Worm (Caenorhabditis elegans) whole organism, L1 larva: ENCODE measurements around the gene gldc-1.

Experiments
- C04F5.9 ChIP-seq: sonication (generic microtip); optimal IDR thresholded peaks from 2 replicates; lab custom pipeline; 2016; ENCODE audit warnings: missing genetic modification characterization, missing compliant biosample characterization
- C16A3.4 ChIP-seq: fragments of 150-350 bp; optimal IDR thresholded peaks from 2 replicates; lab custom pipeline; 2014; ENCODE audit warnings: missing biosample characterization, missing genetic modification characterization
- C34B4.2 ChIP-seq: sonication (generic microtip); optimal IDR thresholded peaks from 2 replicates; lab custom pipeline; 2017; ENCODE audit warnings: mild to moderate bottlenecking, missing genetic modification characterization, missing compliant biosample characterization
- F16B12.6 ChIP-seq: fragments of 150-350 bp; optimal IDR thresholded peaks from 2 replicates; lab custom pipeline; 2014; ENCODE audit warnings: missing biosample characterization, missing genetic modification characterization
- Y116A8C.19 ChIP-seq: sonication (generic microtip); optimal IDR thresholded peaks from 2 replicates; lab custom pipeline; 2016; ENCODE audit warnings: missing compliant biosample characterization, missing genetic modification characterization, borderline replicate concordance
- ama-1 ChIP-seq: fragments of 150-350 bp; optimal IDR thresholded peaks from 2 replicates; lab custom pipeline; 2014
- blmp-1 ChIP-seq: fragments of 150-350 bp; optimal IDR thresholded peaks from 2 replicates; lab custom pipeline; 2014; ENCODE audit warnings: missing biosample characterization, missing genetic modification characterization
- ceh-63 ChIP-seq: fragments of 200-800 bp; sonication (Bioruptor generic); optimal IDR thresholded peaks from 2 replicates; lab custom pipeline; 2018; ENCODE audit warnings: mild to moderate bottlenecking, missing genetic modification characterization, missing compliant biosample characterization
- ceh-8 ChIP-seq: fragments of 200-800 bp; sonication (Bioruptor generic); optimal IDR thresholded peaks from 2 replicates; lab custom pipeline; 2018; ENCODE audit warnings: mild to moderate bottlenecking, missing genetic modification characterization, moderate library complexity, missing compliant biosample characterization
- ceh-82 ChIP-seq, 3 experiments: fragments of 150-350 bp in 1 of 3; sonication (generic microtip) in 2 of 3; optimal IDR thresholded peaks; 2 replicates each; lab custom pipeline; 2014 to 2017; ENCODE audit warnings: missing biosample characterization in 3 of 3, missing genetic modification characterization in 3 of 3
- ceh-88 ChIP-seq: fragments of 200-800 bp; sonication (Bioruptor generic); IDR thresholded peaks from 2 replicates; pipeline ENCODE4 v1.3.6; 2022; ENCODE audit warnings: missing genetic modification characterization, missing compliant biosample characterization
- ceh-90 ChIP-seq: sonication (generic microtip); optimal IDR thresholded peaks from 2 replicates; lab custom pipeline; 2016; ENCODE audit warnings: missing genetic modification characterization, missing compliant biosample characterization
- dpl-1 ChIP-seq, 3 experiments: fragments of 150-350 bp in 2 of 3; sonication (generic microtip) in 1 of 3; optimal IDR thresholded peaks; 2 replicates each; lab custom pipeline; 2014 to 2017; ENCODE audit warnings: missing biosample characterization in 3 of 3, missing genetic modification characterization in 3 of 3, missing genetic modification reagents in 3 of 3
- efl-1 ChIP-seq, 4 experiments: fragments of 150-350 bp; optimal IDR thresholded peaks in 3 of 4; peaks in 1 of 4; 1 replicate in 1 of 4; 2 replicates in 3 of 4; lab custom pipeline; 2014; ENCODE audit warnings: missing biosample characterization in 2 of 4, missing genetic modification characterization in 2 of 4, missing genetic modification reagents in 2 of 4
- efl-3 ChIP-seq: fragments of 200-800 bp; sonication (Bioruptor generic); optimal IDR thresholded peaks from 2 replicates; lab custom pipeline; 2018; ENCODE audit warnings: mild to moderate bottlenecking, missing genetic modification characterization, missing compliant biosample characterization
- egl-13 ChIP-seq: sonication (generic microtip); optimal IDR thresholded peaks from 2 replicates; lab custom pipeline; 2016; ENCODE audit warnings: missing genotype, missing genetic modification reagents, missing genetic modification characterization, missing compliant biosample characterization
- elt-2 ChIP-seq: sonication (generic microtip); optimal IDR thresholded peaks from 2 replicates; lab custom pipeline; 2016; ENCODE audit warnings: missing genetic modification characterization, mild to moderate bottlenecking, inconsistent platforms, missing compliant biosample characterization, missing genetic modification reagents
- elt-3 ChIP-seq, 6 experiments: fragments of 150-350 bp in 1 of 6; sonication (generic microtip); optimal IDR thresholded peaks; 2 replicates each; lab custom pipeline; 2017 to 2018; ENCODE audit warnings: missing biosample characterization in 6 of 6, missing genetic modification characterization in 6 of 6, inconsistent platforms in 1 of 6
- ets-5 ChIP-seq: fragments of 200-800 bp; sonication (Bioruptor generic); IDR thresholded peaks from 2 replicates; pipeline ENCODE4 v1.3.6; 2022; ENCODE audit warnings: missing genetic modification characterization, missing compliant biosample characterization
- fkh-4 ChIP-seq: sonication (generic microtip); optimal IDR thresholded peaks from 2 replicates; lab custom pipeline; 2016; ENCODE audit warnings: missing compliant biosample characterization, missing genetic modification characterization, borderline replicate concordance
- fos-1 ChIP-seq: fragments of 150-350 bp; optimal IDR thresholded peaks from 2 replicates; lab custom pipeline; 2014; ENCODE audit warnings: missing biosample characterization, missing genetic modification characterization
- irx-1 ChIP-seq: sonication (generic microtip); optimal IDR thresholded peaks from 2 replicates; lab custom pipeline; 2016; ENCODE audit warnings: missing genetic modification characterization, missing compliant biosample characterization
- isw-1 ChIP-seq: fragments of 200-800 bp; sonication (Bioruptor generic); IDR thresholded peaks from 2 replicates; pipeline ENCODE4 v1.3.6; 2022; ENCODE audit warnings: missing genetic modification characterization, missing compliant biosample characterization
- lin-14 ChIP-seq: fragments of 200-800 bp; sonication (Bioruptor generic); optimal IDR thresholded peaks from 2 replicates; lab custom pipeline; 2018; ENCODE audit warnings: mild to moderate bottlenecking, missing genetic modification characterization, moderate library complexity, missing compliant biosample characterization
- lin-15B ChIP-seq: fragments of 150-350 bp; sonication (generic microtip); optimal IDR thresholded peaks from 3 replicates; lab custom pipeline; 2014; ENCODE audit warnings: missing biosample characterization, missing genetic modification characterization
- lin-39 ChIP-seq: fragments of 150-350 bp; optimal IDR thresholded peaks from 2 replicates; lab custom pipeline; 2014; ENCODE audit warnings: missing biosample characterization, missing genetic modification reagents, missing genetic modification characterization
- lsy-2 ChIP-seq, 2 experiments: fragments of 150-350 bp; optimal IDR thresholded peaks; 2 replicates each; lab custom pipeline; 2014; ENCODE audit warnings: missing biosample characterization in 2 of 2, missing genetic modification characterization in 2 of 2
- mdl-1 ChIP-seq, 2 experiments: fragments of 150-350 bp; optimal IDR thresholded peaks; 2 replicates each; lab custom pipeline; 2014 to 2017; ENCODE audit warnings: missing biosample characterization in 2 of 2, missing genetic modification characterization in 2 of 2, inconsistent platforms in 1 of 2
- mef-2 ChIP-seq: fragments of 150-350 bp; optimal IDR thresholded peaks from 2 replicates; lab custom pipeline; 2014; ENCODE audit warnings: missing biosample characterization, missing genetic modification characterization
- nhr-11 ChIP-seq: fragments of 150-350 bp; optimal IDR thresholded peaks from 2 replicates; lab custom pipeline; 2014; ENCODE audit warnings: missing biosample characterization, missing genetic modification characterization
- nhr-12 ChIP-seq: sonication (generic microtip); optimal IDR thresholded peaks from 2 replicates; lab custom pipeline; 2017; ENCODE audit warnings: missing biosample characterization, missing genetic modification characterization
- nhr-19 ChIP-seq: fragments of 200-800 bp; sonication (Bioruptor generic); conservative IDR thresholded peaks from 2 replicates; pipeline ENCODE4 v1.3.6; 2022; ENCODE audit warnings: missing genetic modification characterization, missing compliant biosample characterization
- nhr-28 ChIP-seq: fragments of 150-350 bp; optimal IDR thresholded peaks from 2 replicates; lab custom pipeline; 2014; ENCODE audit warnings: missing biosample characterization, missing genetic modification characterization
- nhr-47 ChIP-seq: sonication (generic microtip); optimal IDR thresholded peaks from 2 replicates; lab custom pipeline; 2016; ENCODE audit warnings: mild to moderate bottlenecking, missing genetic modification characterization, moderate library complexity, missing compliant biosample characterization
- nhr-76 ChIP-seq: sonication (generic microtip); optimal IDR thresholded peaks from 2 replicates; lab custom pipeline; 2017; ENCODE audit warnings: missing biosample characterization, missing genetic modification characterization
- nhr-84 ChIP-seq: sonication (generic microtip); optimal IDR thresholded peaks from 2 replicates; lab custom pipeline; 2017; ENCODE audit warnings: missing biosample characterization, missing genetic modification characterization
- pag-3 ChIP-seq: sonication (generic microtip); optimal IDR thresholded peaks from 2 replicates; lab custom pipeline; 2017; ENCODE audit warnings: missing genetic modification characterization, mild to moderate bottlenecking, missing compliant biosample characterization, antibody characterized with exemption, borderline replicate concordance; ENCODE audit not compliant: insufficient read depth
- pqm-1 ChIP-seq: sonication (generic microtip); optimal IDR thresholded peaks from 3 replicates; lab custom pipeline; 2017; ENCODE audit warnings: missing biosample characterization, missing genetic modification characterization
- rnt-1 ChIP-seq: sonication (generic microtip); optimal IDR thresholded peaks from 2 replicates; lab custom pipeline; 2016; ENCODE audit warnings: mild to moderate bottlenecking, missing genetic modification characterization, moderate library complexity, missing compliant biosample characterization
- snpc-4 ChIP-seq: fragments of 150-350 bp; optimal IDR thresholded peaks from 2 replicates; lab custom pipeline; 2014; ENCODE audit warnings: missing biosample characterization, missing genetic modification characterization
- snu-23 ChIP-seq: sonication (generic microtip); optimal IDR thresholded peaks from 2 replicates; lab custom pipeline; 2016; ENCODE audit warnings: missing genetic modification characterization, missing compliant biosample characterization
- sptf-1 ChIP-seq: fragments of 150-350 bp; optimal IDR thresholded peaks from 2 replicates; lab custom pipeline; 2014; ENCODE audit warnings: missing biosample characterization, missing genetic modification characterization
- tbx-2 ChIP-seq: sonication (generic microtip); optimal IDR thresholded peaks from 2 replicates; lab custom pipeline; 2016; ENCODE audit warnings: missing genetic modification characterization, missing compliant biosample characterization
- tlp-1 ChIP-seq: fragments of 150-350 bp; optimal IDR thresholded peaks from 2 replicates; lab custom pipeline; 2014; ENCODE audit warnings: missing biosample characterization, missing genetic modification characterization
- unc-130 ChIP-seq: fragments of 150-350 bp; optimal IDR thresholded peaks from 2 replicates; lab custom pipeline; 2017; ENCODE audit warnings: missing biosample characterization, missing genetic modification characterization, inconsistent platforms
- unc-30 ChIP-seq: sonication (generic microtip); optimal IDR thresholded peaks from 2 replicates; lab custom pipeline; 2017; ENCODE audit warnings: missing biosample characterization, missing genetic modification characterization
- unc-86 ChIP-seq: sonication (generic microtip); optimal IDR thresholded peaks from 2 replicates; lab custom pipeline; 2016; ENCODE audit warnings: missing genetic modification characterization, missing compliant biosample characterization
- vab-15 ChIP-seq: sonication (generic microtip); optimal IDR thresholded peaks from 2 replicates; lab custom pipeline; 2017; ENCODE audit warnings: missing genotype, mild to moderate bottlenecking, missing genetic modification characterization, missing compliant biosample characterization
- zip-4 ChIP-seq: fragments of 200-800 bp; sonication (Bioruptor generic); optimal IDR thresholded peaks from 2 replicates; lab custom pipeline; 2018; ENCODE audit warnings: mild to moderate bottlenecking, missing genetic modification characterization, moderate library complexity, missing compliant biosample characterization
- ztf-4 ChIP-seq: fragments of 150-350 bp; optimal IDR thresholded peaks from 2 replicates; lab custom pipeline; 2014; ENCODE audit warnings: missing biosample characterization, missing genetic modification characterization

Gene gldc-1

ce11 chrII:6055927-6056326 lies 5.7 kb downstream of the gldc-1 start, which contains the start of gene R12C12.7 (continued):
- TF ChIP-seq Y116A8C.19 (no peak), isw-1 (GFP tag; lab: Robert Waterston, UW) (no peak), C04F5.9 (tag; lab: Kevin White, UChicago) (no peak), efl-3 (GFP tag; lab: Kevin White, UChicago) (no peak), nhr-28 (tag; lab: Kevin White, UChicago) (no peak), lin-39 (tag; lab: Kevin White, UChicago) (no peak), sptf-1 (tag; lab: Kevin White, UChicago) (no peak), mef-2 (no peak), snu-23 (GFP tag; lab: Kevin White, UChicago) (peak; percentile 5)
- TF ChIP-seq, all 84 proteins: peak for 9

ce11 chrII:6061495-6061894 lies 11.3 kb downstream of the gldc-1 start:
- TF ChIP-seq nhr-19 (peak; percentile 93), unc-30 (no peak), lsy-2 (tag; optimal IDR thresholded peaks at IDR 0.05; lab: Kevin White, UChicago) (peak; percentile 84 to 91), nhr-11 (tag; lab: Kevin White, UChicago) (peak; percentile 49), lin-15B (tag; lab: Kevin White, UChicago) (peak; percentile 63), tbx-2 (tag; lab: Kevin White, UChicago) (peak; percentile 93), ama-1 (lab: Kevin White, UChicago) (no peak), ceh-88 (peak; percentile 82), rnt-1 (tag; lab: Kevin White, UChicago) (peak; percentile 99), ets-5 (GFP tag; lab: Robert Waterston, UW) (no peak), fkh-4 (tag; lab: Kevin White, UChicago) (peak; percentile 97), C34B4.2 (tag; lab: Kevin White, UChicago) (peak; percentile 13), Y116A8C.19 (peak; percentile 95), tlp-1 (tag; lab: Kevin White, UChicago) (no peak), pag-3 (tag; lab: Kevin White, UChicago) (no peak), mdl-1 (tag; optimal IDR thresholded peaks at IDR 0.05; lab: Kevin White, UChicago) (peak in 1 of 2 experiments; percentile 62), fos-1 (tag; lab: Kevin White, UChicago) (peak; percentile 1), ceh-90 (tag; lab: Kevin White, UChicago) (peak; percentile 97), blmp-1 (tag; lab: Kevin White, UChicago) (peak; percentile 56), egl-13 (tag; lab: Kevin White, UChicago) (peak; percentile 97), C16A3.4 (peak; percentile 58), pqm-1 (tag; lab: Kevin White, UChicago) (no peak), unc-86 (tag; lab: Kevin White, UChicago) (peak; percentile 79), nhr-28 (tag; lab: Kevin White, UChicago) (no peak), nhr-84 (no peak), snu-23 (GFP tag; lab: Kevin White, UChicago) (peak; percentile 93), nhr-12 (tag; lab: Kevin White, UChicago) (no peak), vab-15 (tag; lab: Kevin White, UChicago) (peak; percentile 44), zip-4 (peak; percentile 57), snpc-4 (tag; lab: Kevin White, UChicago) (peak; percentile 62), ztf-4 (peak; percentile 76), ceh-63 (no peak), efl-1 (optimal IDR thresholded peaks at IDR 0.05; lab: Kevin White, UChicago) (peak; percentile 98 to 99), efl-1 (GFP tag; optimal IDR thresholded peaks at IDR 0.05 in 1 of 2; lab: Kevin White, UChicago) (peak; percentile 97 to 100), isw-1 (GFP tag; lab: Robert Waterston, UW) (peak; percentile 74), sptf-1 (tag; lab: Kevin White, UChicago) (no peak), ceh-82 (tag; optimal IDR thresholded peaks at IDR 0.05; lab: Kevin White, UChicago) (peak; percentile 61 to 76 (median 71)), nhr-47 (tag; lab: Kevin White, UChicago) (peak; percentile 94), dpl-1 (GFP tag; optimal IDR thresholded peaks at IDR 0.05; lab: Kevin White, UChicago) (peak; percentile 95 to 98 (median 97)), F16B12.6 (tag; lab: Kevin White, UChicago) (peak; percentile 43), elt-2 (tag; lab: Kevin White, UChicago) (peak; percentile 82), elt-3 (tag; optimal IDR thresholded peaks at IDR 0.05; lab: Kevin White, UChicago) (peak in 2 of 6 experiments; percentile 75 to 80), irx-1 (tag; lab: Kevin White, UChicago) (peak; percentile 96), unc-130 (tag; lab: Kevin White, UChicago) (peak; percentile 87), nhr-76 (tag; lab: Kevin White, UChicago) (no peak), ceh-8 (GFP tag; lab: Kevin White, UChicago) (peak; percentile 84), lin-14 (GFP tag; lab: Kevin White, UChicago) (peak; percentile 82)
